Fruit fly (Drosophila melanogaster): ENCODE results near the gene fig.
A peak's percentile ranks its signal among the peaks of the same experiment; 100 is the strongest.

Gene fig

DNA sequence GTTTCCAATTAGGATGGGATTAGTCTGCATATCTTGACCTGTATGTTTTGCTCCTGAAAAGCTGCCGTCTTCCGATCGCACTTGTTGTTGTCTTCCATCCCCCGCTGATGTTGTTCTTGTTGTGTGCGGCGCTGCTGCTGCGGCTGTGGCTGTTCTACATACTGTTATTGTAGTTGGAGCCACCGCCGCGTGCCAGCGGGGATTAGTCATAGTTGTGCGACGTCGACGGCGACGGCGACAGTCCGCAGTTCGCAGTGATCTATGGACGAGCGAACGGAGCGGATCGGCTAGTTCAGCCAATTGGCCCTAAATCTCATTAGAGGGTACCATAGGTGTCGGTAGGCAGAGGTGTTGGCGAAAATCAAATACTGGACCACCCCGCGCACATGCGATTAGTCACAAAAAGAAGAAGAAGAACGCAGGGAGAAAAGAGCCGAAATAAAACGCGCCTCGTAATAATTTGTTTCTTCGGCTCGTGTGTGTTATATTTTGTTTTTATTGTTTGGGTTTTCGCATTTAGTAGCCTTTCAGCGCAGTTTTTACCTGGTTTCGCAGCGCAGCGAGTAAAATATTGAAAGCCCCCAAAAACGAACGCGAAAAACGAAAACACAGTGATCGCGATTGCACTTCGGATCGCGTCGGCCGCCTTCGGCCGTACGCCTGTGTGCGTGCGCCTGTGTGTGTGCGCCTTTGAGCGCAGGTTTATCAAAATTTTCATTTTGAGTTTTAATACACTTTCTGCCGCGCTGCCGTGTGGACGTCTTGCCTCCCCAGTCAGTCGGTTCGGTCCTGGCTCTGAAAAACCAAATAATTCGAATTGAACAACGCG, 14.8 kb downstream of the fig start, which contains the start of gene kay (continued):
- TF ChIP-seq Met (GFP tag; optimal IDR thresholded peaks at IDR 0.05) (peak; percentile 26), OdsH (GFP tag; optimal IDR thresholded peaks at IDR 0.05) (no peak), Gug (GFP tag; IDR thresholded peaks at IDR 0.05) (no peak), CG4318 (GFP tag; optimal IDR thresholded peaks at IDR 0.05) (no peak), fkh (GFP tag; optimal IDR thresholded peaks at IDR 0.05) (no peak), Hr4 (GFP tag; optimal IDR thresholded peaks at IDR 0.05) (no peak), Smox (GFP tag; optimal IDR thresholded peaks at IDR 0.05) (no peak), CG16779 (tag; optimal IDR thresholded peaks at IDR 0.05) (no peak), CG7368 (GFP tag; optimal IDR thresholded peaks at IDR 0.05) (no peak), CG8319 (GFP tag; optimal IDR thresholded peaks at IDR 0.05) (no peak), dsx (GFP tag; optimal IDR thresholded peaks at IDR 0.05; ENCODE audit: poor library complexity, severe bottlenecking) (no peak), eg (GFP tag; IDR thresholded peaks at IDR 0.05) (peak; percentile 33; the same call in 2 of the 3 replicates), CG6163 (GFP tag; IDR thresholded peaks at IDR 0.05) (0 out of 3 replicates have a peak, but pooled peaks have one; percentile 33), Ets21C (GFP tag; optimal IDR thresholded peaks at IDR 0.05) (no peak), pdm3 (GFP tag; optimal IDR thresholded peaks at IDR 0.05) (no peak), CG11294 (GFP tag; IDR thresholded peaks at IDR 0.05) (no peak), Eip75B (GFP tag; optimal IDR thresholded peaks at IDR 0.05) (no peak), dac (GFP tag; optimal IDR thresholded peaks at IDR 0.05) (no peak), CG34406 (GFP tag; optimal IDR thresholded peaks at IDR 0.05) (no peak), CG6276 (GFP tag; optimal IDR thresholded peaks at IDR 0.05) (no peak), CG10669 (GFP tag; optimal IDR thresholded peaks at IDR 0.05) (peak; percentile 11), Eip93F (GFP tag; optimal IDR thresholded peaks at IDR 0.05) (peak; percentile 47), Hr38 (GFP tag; optimal IDR thresholded peaks at IDR 0.05) (no peak), achi (GFP tag; optimal IDR thresholded peaks at IDR 0.05) (no peak), Eip78C (GFP tag) (peak; percentile 54), Sox14 (GFP tag; optimal IDR thresholded peaks at IDR 0.05) (no peak), Ets96B (tag; optimal IDR thresholded peaks at IDR 0.05) (no peak), Sox15 (GFP tag; optimal IDR thresholded peaks at IDR 0.05) (no peak), CG8119 (GFP tag; IDR thresholded peaks at IDR 0.05) (no peak), CG1621 (tag; optimal IDR thresholded peaks at IDR 0.05) (no peak), Lpt (GFP tag; optimal IDR thresholded peaks at IDR 0.05) (no peak), svp (GFP tag) (peak; percentile 48), salr (GFP tag; optimal IDR thresholded peaks at IDR 0.05) (no peak), acj6 (GFP tag; optimal IDR thresholded peaks at IDR 0.05) (no peak)

- TF ChIP-seq OdsH (GFP tag; optimal IDR thresholded peaks at IDR 0.05) (no peak), acj6 (GFP tag; optimal IDR thresholded peaks at IDR 0.05) (no peak), Eip78C (GFP tag) (peak; percentile 56), ss (GFP tag; optimal IDR thresholded peaks at IDR 0.05) (peak in 1 of 2 experiments; percentile 39), svp (GFP tag) (no peak), CG16779 (tag; optimal IDR thresholded peaks at IDR 0.05) (no peak), achi (GFP tag; optimal IDR thresholded peaks at IDR 0.05) (no peak)
These were observed 15.8 kb downstream of the fig start for dm6 chr3R:29764249-29765042.

dm6 chr3R:29763804-29764203, 16.4 kb downstream of the fig start:
- TF ChIP-seq Smox (GFP tag; optimal IDR thresholded peaks at IDR 0.05) (peak; percentile 61), achi (GFP tag; optimal IDR thresholded peaks at IDR 0.05) (peak; percentile 21), CG4318 (GFP tag; optimal IDR thresholded peaks at IDR 0.05) (no peak), CG31627 (GFP tag; optimal IDR thresholded peaks at IDR 0.05) (peak; percentile 67), CG8119 (GFP tag; IDR thresholded peaks at IDR 0.05) (no peak), esn (GFP tag; optimal IDR thresholded peaks at IDR 0.05) (peak; percentile 40), CG11294 (GFP tag; IDR thresholded peaks at IDR 0.05) (no peak), fd59A (GFP tag; optimal IDR thresholded peaks at IDR 0.05) (no peak), ss (GFP tag; optimal IDR thresholded peaks at IDR 0.05) (no peak), CG11762 (GFP tag; optimal IDR thresholded peaks at IDR 0.05; ENCODE audit: insufficient read depth) (no peak), CG34406 (GFP tag; optimal IDR thresholded peaks at IDR 0.05) (peak; percentile 40), Gug (GFP tag; IDR thresholded peaks at IDR 0.05) (no peak), Blimp-1 (GFP tag; optimal IDR thresholded peaks at IDR 0.05) (peak; percentile 12), salr (GFP tag; optimal IDR thresholded peaks at IDR 0.05) (no peak), CG8632 (GFP tag; optimal IDR thresholded peaks at IDR 0.05) (no peak), CG6854 (GFP tag; optimal IDR thresholded peaks at IDR 0.05) (peak; percentile 10), CG32006 (GFP tag; optimal IDR thresholded peaks at IDR 0.05) (peak; percentile 16), eg (GFP tag; IDR thresholded peaks at IDR 0.05) (0 out of 3 replicates have a peak, but pooled peaks have one; percentile 35), dac (GFP tag; optimal IDR thresholded peaks at IDR 0.05) (no peak), topi (GFP tag; optimal IDR thresholded peaks at IDR 0.05) (peak; percentile 79)

Data from whole organism, prepupa.